Worm (Caenorhabditis elegans): Measurements from ENCODE around the gene C50B6.9.

ce11 chrV:13358823-13359592, 22.8 kb downstream of the C50B6.9 start, which contains the start of gene F32H5.3:
- TF ChIP-seq F13H6.1 (tag; optimal IDR thresholded peaks at IDR 0.05) (no peak), ceh-30 (tag; optimal IDR thresholded peaks at IDR 0.05) (no peak), syd-9 (tag; optimal IDR thresholded peaks at IDR 0.05) (no peak)

Measured in whole organism, late embryonic.